Fruit fly (Drosophila melanogaster) whole organism, prepupa: ENCODE results near the gene Or65c.

ENCODE experiments used
- Blimp-1 ChIP-seq: fragments of 200-800 bp; sonication (Bioruptor generic); optimal IDR thresholded peaks from 3 replicates; lab custom pipeline; 2017; ENCODE audit warnings: missing biosample characterization, missing genetic modification characterization, mild to moderate bottlenecking, moderate library complexity, missing genetic modification reagents
- CG10631 ChIP-seq: fragments of 200-800 bp; sonication (Bioruptor generic); optimal IDR thresholded peaks from 2 replicates; lab custom pipeline; 2016; ENCODE audit warnings: missing biosample characterization, missing genetic modification characterization
- CG10669 ChIP-seq: fragments of 200-800 bp; sonication (Bioruptor generic); optimal IDR thresholded peaks from 3 replicates; lab custom pipeline; 2018; ENCODE audit warnings: missing biosample characterization, mild to moderate bottlenecking, missing genetic modification characterization, moderate library complexity
- CG11294 ChIP-seq: fragments of 200-800 bp; sonication (Bioruptor generic); IDR thresholded peaks from 2 replicates; pipeline ENCODE4 v1.3.6; 2022; ENCODE audit warnings: missing biosample characterization, missing genetic modification characterization
- CG11902 ChIP-seq: fragments of 200-800 bp; sonication (Bioruptor generic); optimal IDR thresholded peaks from 3 replicates; lab custom pipeline; 2016; ENCODE audit warnings: missing biosample characterization, missing genetic modification characterization
- CG1621 ChIP-seq: fragments of 200-800 bp; sonication (Bioruptor generic); optimal IDR thresholded peaks from 3 replicates; lab custom pipeline; 2018; ENCODE audit warnings: missing biosample characterization, mild to moderate bottlenecking, missing genetic modification characterization
- CG16779 ChIP-seq: fragments of 200-800 bp; sonication (Bioruptor generic); optimal IDR thresholded peaks from 3 replicates; lab custom pipeline; 2017; ENCODE audit warnings: missing biosample characterization, mild to moderate bottlenecking, missing genetic modification characterization
- CG31627 ChIP-seq: fragments of 200-800 bp; sonication (Bioruptor generic); optimal IDR thresholded peaks from 3 replicates; lab custom pipeline; 2016; ENCODE audit warnings: missing biosample characterization, missing genetic modification characterization
- CG32006 ChIP-seq: fragments of 200-800 bp; sonication (Bioruptor generic); optimal IDR thresholded peaks from 3 replicates; lab custom pipeline; 2017; ENCODE audit warnings: missing biosample characterization, mild to moderate bottlenecking, missing genetic modification characterization
- CG34406 ChIP-seq: fragments of 200-800 bp; sonication (Bioruptor generic); optimal IDR thresholded peaks from 3 replicates; lab custom pipeline; 2016; ENCODE audit warnings: missing biosample characterization, missing genetic modification characterization
- CG3919 ChIP-seq: fragments of 200-800 bp; sonication (Bioruptor generic); optimal IDR thresholded peaks from 3 replicates; lab custom pipeline; 2016; ENCODE audit warnings: missing biosample characterization, missing genetic modification characterization
- CG4318 ChIP-seq: fragments of 200-800 bp; sonication (Bioruptor generic); optimal IDR thresholded peaks from 3 replicates; lab custom pipeline; 2017; ENCODE audit warnings: missing biosample characterization, mild to moderate bottlenecking, missing genetic modification characterization
- CG6163 ChIP-seq: fragments of 200-800 bp; sonication (Bioruptor generic); IDR thresholded peaks from 3 replicates; pipeline ENCODE4 v1.3.6; 2022; ENCODE audit warnings: missing biosample characterization, missing genetic modification characterization
- CG6808 ChIP-seq: fragments of 200-800 bp; sonication (Bioruptor generic); optimal IDR thresholded peaks from 3 replicates; lab custom pipeline; 2017; ENCODE audit warnings: missing biosample characterization, missing genetic modification characterization, mild to moderate bottlenecking, moderate library complexity, missing genetic modification reagents
- CG6854 ChIP-seq: fragments of 200-800 bp; sonication (Bioruptor generic); optimal IDR thresholded peaks from 2 replicates; lab custom pipeline; 2017; ENCODE audit warnings: missing biosample characterization, mild to moderate bottlenecking, missing genetic modification characterization
- CG7368 ChIP-seq: fragments of 200-800 bp; sonication (Bioruptor generic); optimal IDR thresholded peaks from 3 replicates; lab custom pipeline; 2016; ENCODE audit warnings: missing biosample characterization, missing genetic modification characterization
- CG8119 ChIP-seq: fragments of 200-800 bp; sonication (Bioruptor generic); IDR thresholded peaks from 3 replicates; pipeline ENCODE4 v1.3.6; 2022; ENCODE audit warnings: missing biosample characterization, missing genetic modification characterization
- CG8319 ChIP-seq: fragments of 200-800 bp; sonication (Bioruptor generic); optimal IDR thresholded peaks from 3 replicates; lab custom pipeline; 2016; ENCODE audit warnings: missing biosample characterization, missing genetic modification characterization
- CG8632 ChIP-seq: fragments of 200-800 bp; sonication (Bioruptor generic); optimal IDR thresholded peaks from 3 replicates; lab custom pipeline; 2016; ENCODE audit warnings: missing biosample characterization, missing genetic modification characterization
- CG9139 ChIP-seq: fragments of 200-800 bp; sonication (Bioruptor generic); optimal IDR thresholded peaks from 3 replicates; lab custom pipeline; 2017; ENCODE audit warnings: missing biosample characterization, mild to moderate bottlenecking, missing genetic modification characterization
- Eip75B ChIP-seq: fragments of 200-800 bp; sonication (Bioruptor generic); optimal IDR thresholded peaks from 3 replicates; lab custom pipeline; 2016; ENCODE audit warnings: missing biosample characterization, missing genetic modification characterization
- Eip78C ChIP-seq: fragments of 200-800 bp; sonication (Bioruptor generic); peaks from one replicate; lab custom pipeline; 2016; ENCODE audit warnings: missing biosample characterization, missing genetic modification characterization
- Eip93F ChIP-seq: fragments of 200-800 bp; sonication (Bioruptor generic); optimal IDR thresholded peaks from 2 replicates; lab custom pipeline; 2016; ENCODE audit warnings: missing biosample characterization, mild to moderate bottlenecking, missing genetic modification characterization
- Ets96B ChIP-seq: fragments of 200-800 bp; optimal IDR thresholded peaks from 2 replicates; lab custom pipeline; 2019; ENCODE audit warnings: missing biosample characterization, mild to moderate bottlenecking, missing genetic modification characterization, moderate library complexity
- Gug ChIP-seq: fragments of 200-800 bp; sonication (Bioruptor generic); IDR thresholded peaks from 2 replicates; pipeline ENCODE4 v1.3.6; 2022; ENCODE audit warnings: missing biosample characterization, missing genetic modification characterization
- Hr38 ChIP-seq: sonication (Bioruptor generic); optimal IDR thresholded peaks from 2 replicates; lab custom pipeline; 2016; ENCODE audit warnings: missing biosample characterization, missing genetic modification characterization
- Hr39 ChIP-seq: fragments of 200-800 bp; sonication (Bioruptor generic); optimal IDR thresholded peaks from 2 replicates; lab custom pipeline; 2016; ENCODE audit warnings: missing biosample characterization, missing genetic modification characterization
- Hr4 ChIP-seq: fragments of 200-800 bp; sonication (Bioruptor generic); optimal IDR thresholded peaks from 3 replicates; lab custom pipeline; 2016; ENCODE audit warnings: missing biosample characterization, missing genetic modification characterization
- Lpt ChIP-seq: fragments of 200-800 bp; sonication (Bioruptor generic); optimal IDR thresholded peaks from 3 replicates; lab custom pipeline; 2016; ENCODE audit warnings: missing biosample characterization, missing genetic modification characterization
- Met ChIP-seq: fragments of 200-800 bp; sonication (Bioruptor generic); optimal IDR thresholded peaks from 3 replicates; lab custom pipeline; 2016; ENCODE audit warnings: missing biosample characterization, missing genetic modification characterization
- OdsH ChIP-seq: fragments of 200-800 bp; sonication (Bioruptor generic); optimal IDR thresholded peaks from 3 replicates; lab custom pipeline; 2016; ENCODE audit warnings: missing biosample characterization, missing genetic modification characterization
- Smox ChIP-seq: fragments of 200-800 bp; sonication (Bioruptor generic); optimal IDR thresholded peaks from 3 replicates; lab custom pipeline; 2016; ENCODE audit warnings: missing biosample characterization, missing genetic modification characterization
- Sox102F ChIP-seq: fragments of 200-800 bp; sonication (Bioruptor generic); optimal IDR thresholded peaks from 2 replicates; lab custom pipeline; 2016; ENCODE audit warnings: missing biosample characterization, mild to moderate bottlenecking, missing genetic modification characterization
- Sox15 ChIP-seq: fragments of 200-800 bp; sonication (Bioruptor generic); optimal IDR thresholded peaks from 3 replicates; lab custom pipeline; 2016; ENCODE audit warnings: missing biosample characterization, missing genetic modification characterization
- achi ChIP-seq: fragments of 200-800 bp; sonication (Bioruptor generic); optimal IDR thresholded peaks from 3 replicates; lab custom pipeline; 2016; ENCODE audit warnings: missing biosample characterization, missing genetic modification characterization
- acj6 ChIP-seq: fragments of 200-800 bp; sonication (Bioruptor generic); optimal IDR thresholded peaks from 3 replicates; lab custom pipeline; 2016; ENCODE audit warnings: missing biosample characterization, missing genetic modification characterization
- esn ChIP-seq: fragments of 200-800 bp; sonication (Bioruptor generic); optimal IDR thresholded peaks from 2 replicates; lab custom pipeline; 2016; ENCODE audit warnings: missing biosample characterization, mild to moderate bottlenecking, missing genetic modification characterization, moderate library complexity
- fd59A ChIP-seq: fragments of 200-800 bp; sonication (Bioruptor generic); optimal IDR thresholded peaks from 2 replicates; lab custom pipeline; 2017; ENCODE audit warnings: missing biosample characterization, mild to moderate bottlenecking, missing genetic modification characterization, missing genetic modification reagents
- lz ChIP-seq: fragments of 200-800 bp; sonication (Bioruptor generic); optimal IDR thresholded peaks from 3 replicates; lab custom pipeline; 2016; ENCODE audit warnings: missing biosample characterization, missing genetic modification characterization
- pdm3 ChIP-seq: fragments of 200-800 bp; sonication (Bioruptor generic); optimal IDR thresholded peaks from 3 replicates; lab custom pipeline; 2016; ENCODE audit warnings: missing biosample characterization, missing genetic modification characterization
- spab ChIP-seq: fragments of 200-800 bp; sonication (Bioruptor generic); optimal IDR thresholded peaks from 2 replicates; lab custom pipeline; 2017; ENCODE audit warnings: missing biosample characterization, mild to moderate bottlenecking, missing genetic modification characterization, missing genetic modification reagents
- ss ChIP-seq, 2 experiments: fragments of 200-800 bp; sonication (Bioruptor generic); optimal IDR thresholded peaks; 2 replicates in 1 of 2; 3 replicates in 1 of 2; lab custom pipeline; 2017 to 2018; ENCODE audit warnings: mild to moderate bottlenecking in 2 of 2, missing biosample characterization in 2 of 2, missing genetic modification characterization in 2 of 2, moderate library complexity in 1 of 2
- svp ChIP-seq: fragments of 200-800 bp; sonication (Bioruptor generic); peaks from one replicate; lab custom pipeline; 2016; ENCODE audit warnings: missing biosample characterization, missing genetic modification characterization
- topi ChIP-seq: fragments of 200-800 bp; sonication (Bioruptor generic); optimal IDR thresholded peaks from 3 replicates; lab custom pipeline; 2016; ENCODE audit warnings: missing biosample characterization, missing genetic modification characterization

Or65c gene

dm6 chr3L:6312029-6312623, 15.3 kb upstream of the Or65c start (continued):
- TF ChIP-seq Smox (GFP tag; lab: Kevin White, UChicago): peak; percentile 2
- TF ChIP-seq CG10631: peak; percentile 29
- no peak for TF ChIP-seq Eip93F (GFP tag; lab: Kevin White, UChicago)

dm6 chr3L:6315693-6316092, 11.7 kb upstream of the Or65c start:
- TF ChIP-seq Eip78C (GFP tag; lab: Kevin White, UChicago): peak; percentile 50
- TF ChIP-seq CG11294: no peak
- no peak for TF ChIP-seq Sox102F (GFP tag; lab: Kevin White, UChicago)
- no peak for TF ChIP-seq CG31627 (GFP tag; lab: Kevin White, UChicago)
- peak; percentile 6 for TF ChIP-seq achi (GFP tag; lab: Kevin White, UChicago)
- TF ChIP-seq Eip93F (GFP tag; lab: Kevin White, UChicago): no peak
- no peak for TF ChIP-seq fd59A
- TF ChIP-seq CG8319 (GFP tag; lab: Kevin White, UChicago): no peak
- no peak for TF ChIP-seq pdm3 (GFP tag; lab: Kevin White, UChicago)
- no peak for TF ChIP-seq Gug
- TF ChIP-seq CG8632: no peak
- no peak for TF ChIP-seq CG6808 (GFP tag; lab: Kevin White, UChicago)
- no peak for TF ChIP-seq CG6854 (GFP tag; lab: Kevin White, UChicago)
- TF ChIP-seq lz: no peak
- TF ChIP-seq Sox15 (GFP tag; lab: Kevin White, UChicago): no peak
- no peak for TF ChIP-seq CG16779 (tag; lab: Kevin White, UChicago)
- peak; percentile 19 for TF ChIP-seq svp
- TF ChIP-seq CG10669 (GFP tag; lab: Kevin White, UChicago): no peak
- no peak for TF ChIP-seq OdsH (GFP tag; lab: Kevin White, UChicago)
- no peak for TF ChIP-seq topi
- no peak for TF ChIP-seq CG7368 (GFP tag; lab: Kevin White, UChicago)
- TF ChIP-seq CG32006 (GFP tag; lab: Kevin White, UChicago): no peak
- TF ChIP-seq CG6163 (GFP tag; lab: Robert Waterston, UW): no peak
- no peak for TF ChIP-seq CG3919 (GFP tag; lab: Kevin White, UChicago)
- TF ChIP-seq Lpt: no peak
- TF ChIP-seq Ets96B: no peak
- TF ChIP-seq acj6 (GFP tag; lab: Kevin White, UChicago): no peak
- no peak for TF ChIP-seq Hr39
- peak; percentile 6 for TF ChIP-seq CG34406 (GFP tag; lab: Kevin White, UChicago)
- TF ChIP-seq Blimp-1 (GFP tag; lab: Kevin White, UChicago): no peak
- no peak for TF ChIP-seq CG11902 (GFP tag; lab: Kevin White, UChicago)
- TF ChIP-seq Hr4 (GFP tag; lab: Kevin White, UChicago): no peak
- no peak for TF ChIP-seq Smox (GFP tag; lab: Kevin White, UChicago)
- TF ChIP-seq Hr38 (GFP tag; lab: Kevin White, UChicago): no peak
- no peak for TF ChIP-seq CG4318 (GFP tag; lab: Kevin White, UChicago)
- no peak; the same call in 2 of the 3 replicates for TF ChIP-seq CG8119 (GFP tag; lab: Robert Waterston, UW)
- TF ChIP-seq Eip75B (GFP tag; lab: Kevin White, UChicago): no peak
- peak; percentile 4 for TF ChIP-seq esn (GFP tag; lab: Kevin White, UChicago)
- TF ChIP-seq CG1621 (tag; lab: Kevin White, UChicago): no peak
- no peak for TF ChIP-seq spab (GFP tag; lab: Kevin White, UChicago)
- TF ChIP-seq ss (GFP tag; optimal IDR thresholded peaks at IDR 0.05; lab: Kevin White, UChicago): no peak
- TF ChIP-seq Met (GFP tag; lab: Kevin White, UChicago): peak; percentile 12
- TF ChIP-seq CG9139 (GFP tag; lab: Kevin White, UChicago): no peak
- TF ChIP-seq, all 60 proteins: peak for 6
